Worm (Caenorhabditis elegans) whole organism, mixed stage, embryonic: ENCODE results near the gene clec-252.

Source experiments
- M03D4.4 ChIP-seq: sonication (generic microtip); optimal IDR thresholded peaks from 2 replicates; lab custom pipeline; 2017; ENCODE audit warnings: mild to moderate bottlenecking, missing genetic modification characterization, missing compliant biosample characterization
- bed-3 ChIP-seq: fragments of 200-800 bp; sonication (Bioruptor generic); optimal IDR thresholded peaks from 3 replicates; lab custom pipeline; 2018; ENCODE audit warnings: mild to moderate bottlenecking, missing genetic modification characterization, moderate library complexity, missing compliant biosample characterization
- blmp-1 ChIP-seq: fragments of 150-350 bp; optimal IDR thresholded peaks from 2 replicates; lab custom pipeline; 2014; ENCODE audit warnings: missing biosample characterization, missing genetic modification characterization
- ceh-39 ChIP-seq: fragments of 150-350 bp; optimal IDR thresholded peaks from 2 replicates; lab custom pipeline; 2014; ENCODE audit warnings: missing biosample characterization, missing genetic modification characterization
- ceh-43 ChIP-seq: fragments of 200-800 bp; sonication (Bioruptor generic); optimal IDR thresholded peaks from 2 replicates; lab custom pipeline; 2018; ENCODE audit warnings: mild to moderate bottlenecking, missing genetic modification characterization, moderate library complexity, missing compliant biosample characterization
- ceh-83 ChIP-seq: fragments of 200-800 bp; sonication (Bioruptor generic); optimal IDR thresholded peaks from 2 replicates; lab custom pipeline; 2018; ENCODE audit warnings: mild to moderate bottlenecking, missing genetic modification characterization, missing compliant biosample characterization
- ces-1 ChIP-seq: fragments of 150-350 bp; optimal IDR thresholded peaks from 2 replicates; lab custom pipeline; 2014; ENCODE audit warnings: missing biosample characterization, missing genetic modification reagents, missing genetic modification characterization
- cnd-1 ChIP-seq: fragments of 200-800 bp; sonication (Bioruptor generic); optimal IDR thresholded peaks from 2 replicates; lab custom pipeline; 2018; ENCODE audit warnings: mild to moderate bottlenecking, missing genetic modification characterization, missing compliant biosample characterization
- drap-1 ChIP-seq: fragments of 200-800 bp; sonication (Bioruptor generic); optimal IDR thresholded peaks from 3 replicates; lab custom pipeline; 2018; ENCODE audit warnings: mild to moderate bottlenecking, missing genetic modification characterization, missing compliant biosample characterization
- elt-1 ChIP-seq: sonication (generic microtip); optimal IDR thresholded peaks from 2 replicates; lab custom pipeline; 2017; ENCODE audit warnings: missing genetic modification characterization, mild to moderate bottlenecking, missing compliant biosample characterization, antibody characterized with exemption, moderate library complexity, borderline replicate concordance; ENCODE audit not compliant: insufficient read depth
- elt-3 ChIP-seq: fragments of 150-350 bp; optimal IDR thresholded peaks from 2 replicates; lab custom pipeline; 2014; ENCODE audit warnings: missing biosample characterization, missing genetic modification characterization
- flh-1 ChIP-seq: fragments of 200-800 bp; sonication (Bioruptor generic); optimal IDR thresholded peaks from 2 replicates; lab custom pipeline; 2018; ENCODE audit warnings: mild to moderate bottlenecking, missing genetic modification characterization, moderate library complexity, missing compliant biosample characterization
- ham-2 ChIP-seq: fragments of 200-800 bp; sonication (Bioruptor generic); optimal IDR thresholded peaks from 2 replicates; lab custom pipeline; 2018; ENCODE audit warnings: mild to moderate bottlenecking, missing genetic modification characterization, missing compliant biosample characterization
- hlh-1 ChIP-seq: fragments of 150-350 bp; optimal IDR thresholded peaks from 2 replicates; lab custom pipeline; 2014; ENCODE audit warnings: missing biosample characterization, missing genetic modification reagents, missing genetic modification characterization
- lin-13 ChIP-seq: fragments of 150-350 bp; optimal IDR thresholded peaks from 2 replicates; lab custom pipeline; 2014; ENCODE audit warnings: missing biosample characterization, missing genetic modification characterization
- lin-32 ChIP-seq: fragments of 200-800 bp; sonication (Bioruptor generic); optimal IDR thresholded peaks from 2 replicates; lab custom pipeline; 2018; ENCODE audit warnings: mild to moderate bottlenecking, missing genetic modification characterization, missing compliant biosample characterization
- lsy-2 ChIP-seq: fragments of 150-350 bp; optimal IDR thresholded peaks from 2 replicates; lab custom pipeline; 2014; ENCODE audit warnings: missing biosample characterization, missing genetic modification characterization
- mab-5 ChIP-seq: fragments of 150-350 bp; optimal IDR thresholded peaks from 2 replicates; lab custom pipeline; 2014; ENCODE audit warnings: missing biosample characterization, missing genetic modification characterization
- mep-1 ChIP-seq: fragments of 150-350 bp; optimal IDR thresholded peaks from 2 replicates; lab custom pipeline; 2017; ENCODE audit warnings: missing biosample characterization, missing genetic modification reagents, missing genetic modification characterization, inconsistent platforms
- mls-2 ChIP-seq: sonication (generic microtip); optimal IDR thresholded peaks from 2 replicates; lab custom pipeline; 2016; ENCODE audit warnings: mild to moderate bottlenecking, missing genetic modification characterization, moderate library complexity, missing compliant biosample characterization
- nhr-12 ChIP-seq: fragments of 150-350 bp; optimal IDR thresholded peaks from 2 replicates; lab custom pipeline; 2014; ENCODE audit warnings: missing biosample characterization, missing genetic modification characterization
- nhr-2 ChIP-seq: fragments of 150-350 bp; optimal IDR thresholded peaks from 2 replicates; lab custom pipeline; 2014; ENCODE audit warnings: missing biosample characterization, missing genetic modification characterization
- nhr-237 ChIP-seq: fragments of 150-350 bp; optimal IDR thresholded peaks from 2 replicates; lab custom pipeline; 2014; ENCODE audit warnings: missing biosample characterization, missing genetic modification characterization
- nhr-28 ChIP-seq: fragments of 150-350 bp; optimal IDR thresholded peaks from 2 replicates; lab custom pipeline; 2014; ENCODE audit warnings: missing biosample characterization, missing genetic modification characterization
- nhr-76 ChIP-seq: sonication (generic microtip); optimal IDR thresholded peaks from 2 replicates; lab custom pipeline; 2017; ENCODE audit warnings: missing biosample characterization, missing genetic modification characterization
- pha-4 ChIP-seq: fragments of 150-350 bp; optimal IDR thresholded peaks from 2 replicates; lab custom pipeline; 2018; ENCODE audit warnings: missing biosample characterization, missing genetic modification reagents, missing genetic modification characterization
- snpc-4 ChIP-seq: fragments of 150-350 bp; optimal IDR thresholded peaks from 2 replicates; lab custom pipeline; 2014; ENCODE audit warnings: missing biosample characterization, missing genetic modification characterization
- sptf-1 ChIP-seq: sonication (generic microtip); optimal IDR thresholded peaks from 2 replicates; lab custom pipeline; 2017; ENCODE audit warnings: mild to moderate bottlenecking, missing genetic modification characterization, moderate library complexity, missing compliant biosample characterization
- tbx-8 ChIP-seq: fragments of 200-800 bp; sonication (Bioruptor generic); optimal IDR thresholded peaks from 2 replicates; lab custom pipeline; 2018; ENCODE audit warnings: mild to moderate bottlenecking, missing genetic modification characterization, moderate library complexity, missing compliant biosample characterization
- unc-120 ChIP-seq: sonication (generic microtip); optimal IDR thresholded peaks from 2 replicates; lab custom pipeline; 2017; ENCODE audit warnings: missing genetic modification characterization, missing compliant biosample characterization; ENCODE audit not compliant: poor library complexity, severe bottlenecking
- unc-39 ChIP-seq: fragments of 150-350 bp; optimal IDR thresholded peaks from 2 replicates; lab custom pipeline; 2014; ENCODE audit warnings: missing biosample characterization, missing genetic modification characterization
- unc-62 ChIP-seq: fragments of 150-350 bp; optimal IDR thresholded peaks from 2 replicates; lab custom pipeline; 2014; ENCODE audit warnings: missing biosample characterization, missing genetic modification reagents, missing genetic modification characterization
- zip-8 ChIP-seq: fragments of 150-350 bp; optimal IDR thresholded peaks from 2 replicates; lab custom pipeline; 2014; ENCODE audit warnings: missing biosample characterization, missing genetic modification characterization
- ztf-11 ChIP-seq: fragments of 150-350 bp; optimal IDR thresholded peaks from 2 replicates; lab custom pipeline; 2014; ENCODE audit warnings: missing biosample characterization, missing genetic modification characterization

Gene clec-252

DNA sequence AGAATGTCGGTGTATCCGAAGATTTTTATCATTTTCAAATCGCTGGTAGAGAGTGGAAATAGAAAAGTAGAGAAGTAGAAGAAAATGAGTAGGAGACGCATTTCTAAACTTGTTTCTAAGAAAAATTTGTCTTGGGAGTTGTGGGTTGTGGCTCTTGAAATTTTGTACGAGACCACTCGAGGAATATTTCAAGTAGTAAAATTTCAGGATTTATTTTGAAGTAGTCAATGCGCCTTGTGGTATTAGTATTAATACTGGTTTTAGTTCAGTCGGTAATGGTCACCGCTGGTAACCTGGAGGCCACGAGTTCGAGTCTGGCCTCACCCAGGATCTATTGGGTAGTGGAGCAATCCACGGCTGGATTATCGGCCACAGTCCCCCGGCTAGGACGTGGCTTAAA is at the start of gene clec-252:
Gene clec-252 (minus strand): TSS at position 101 of the 400 bp plus-strand sequence.
- TF ChIP-seq mep-1 (tag; lab: Kevin White, UChicago) (no peak), nhr-12 (no peak), ceh-39 (tag; lab: Kevin White, UChicago) (no peak), unc-62 (GFP tag; lab: Kevin White, UChicago) (no peak), mls-2 (tag; lab: Kevin White, UChicago) (no peak), ceh-83 (GFP tag; lab: Kevin White, UChicago) (no peak), flh-1 (GFP tag; lab: Kevin White, UChicago) (no peak), nhr-28 (tag; lab: Kevin White, UChicago) (no peak), unc-120 (tag; lab: Kevin White, UChicago) (no peak), blmp-1 (tag; lab: Kevin White, UChicago) (no peak), elt-1 (tag; lab: Kevin White, UChicago) (no peak), ham-2 (GFP tag; lab: Kevin White, UChicago) (no peak), tbx-8 (GFP tag; lab: Kevin White, UChicago) (no peak), mab-5 (tag; lab: Kevin White, UChicago) (no peak), unc-39 (tag; lab: Kevin White, UChicago) (no peak), lin-13 (tag; lab: Kevin White, UChicago) (no peak), lsy-2 (no peak), cnd-1 (tag; lab: Kevin White, UChicago) (no peak)
- TF ChIP-seq, all 35 proteins: peak for 0

DNA sequence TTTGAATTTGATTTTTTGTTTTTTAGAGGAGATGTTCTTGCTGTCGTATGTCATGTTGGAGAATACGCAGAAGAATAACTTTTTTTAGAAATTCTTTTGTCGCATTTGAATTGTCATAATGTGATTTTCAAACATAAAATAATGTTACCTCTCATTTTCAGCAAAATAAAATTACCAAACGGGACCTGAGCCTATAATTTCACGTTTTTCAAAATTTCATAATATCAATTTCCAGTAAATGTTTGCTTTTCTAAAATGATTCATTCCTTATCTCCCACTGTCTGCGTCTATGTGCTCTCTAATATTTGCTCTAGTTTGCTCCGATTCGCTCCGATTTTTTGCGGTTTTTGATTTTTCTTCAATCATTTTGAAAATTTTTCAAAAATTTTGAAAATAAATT is 42.0 kb upstream of the clec-252 start, which contains the start of gene nhr-231:
Gene nhr-231 (plus strand): TSS at position 301 of the 400 bp plus-strand sequence.
- TF ChIP-seq ztf-11 (tag; lab: Kevin White, UChicago), result no peak
- no peak for TF ChIP-seq elt-1 (tag; lab: Kevin White, UChicago)
- TF ChIP-seq ces-1 (GFP tag; lab: Kevin White, UChicago), result no peak
- no peak for TF ChIP-seq M03D4.4 (tag; lab: Kevin White, UChicago)
- no peak for TF ChIP-seq blmp-1 (tag; lab: Kevin White, UChicago)
- no peak for TF ChIP-seq ceh-39 (tag; lab: Kevin White, UChicago)
- TF ChIP-seq ceh-43 (GFP tag; lab: Kevin White, UChicago), result no peak
- no peak for TF ChIP-seq sptf-1 (tag; lab: Kevin White, UChicago)
- TF ChIP-seq lin-13 (tag; lab: Kevin White, UChicago), result no peak
- TF ChIP-seq hlh-1 (tag; lab: Kevin White, UChicago), result no peak

- TF ChIP-seq unc-62 (GFP tag; lab: Kevin White, UChicago) (no peak), ces-1 (GFP tag; lab: Kevin White, UChicago) (no peak), zip-8 (tag; lab: Kevin White, UChicago) (no peak), sptf-1 (tag; lab: Kevin White, UChicago) (no peak), pha-4 (tag; lab: Kevin White, UChicago) (no peak), mls-2 (tag; lab: Kevin White, UChicago) (no peak), bed-3 (GFP tag; lab: Kevin White, UChicago) (no peak), unc-120 (tag; lab: Kevin White, UChicago) (no peak), nhr-76 (no peak), nhr-2 (no peak), elt-3 (tag; lab: Kevin White, UChicago) (no peak), mep-1 (tag; lab: Kevin White, UChicago) (no peak), ceh-39 (tag; lab: Kevin White, UChicago) (no peak), lin-32 (GFP tag; lab: Kevin White, UChicago) (no peak), nhr-12 (no peak), flh-1 (GFP tag; lab: Kevin White, UChicago) (no peak), cnd-1 (tag; lab: Kevin White, UChicago) (no peak), unc-39 (tag; lab: Kevin White, UChicago) (no peak)
- TF ChIP-seq, all 35 proteins: peak for 0
Measured at ce11 chrV:18787417-18787918, 38.8 kb upstream of the clec-252 start, which contains the start of gene Y17D7B.2. Y17D7B.2 (plus strand) TSS chrV:18787739.

DNA sequence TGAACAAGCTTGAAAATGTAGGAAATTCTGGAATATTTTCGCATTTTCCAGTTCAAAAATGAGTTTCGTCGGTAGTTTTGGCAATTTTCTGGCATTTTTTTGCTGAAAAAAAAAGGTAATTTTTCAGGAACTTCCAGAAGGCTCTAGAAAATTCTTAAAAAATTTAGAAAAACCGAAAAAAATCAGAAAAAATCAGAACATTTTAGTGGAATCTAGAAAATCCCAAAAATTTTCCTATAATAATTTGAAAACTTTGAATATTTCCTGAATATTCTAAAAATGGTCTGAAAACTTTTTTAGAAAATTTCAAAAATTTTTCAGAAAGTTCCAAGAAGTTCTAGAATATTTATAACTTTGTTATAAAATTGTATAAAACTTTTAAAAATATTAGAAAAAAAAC is 38.1 kb upstream of the clec-252 start, which contains the start of gene Y17D7B.3:
Gene Y17D7B.3 (minus strand): TSS at position 101 of the 400 bp plus-strand sequence.
- no peak for TF ChIP-seq ham-2 (GFP tag; lab: Kevin White, UChicago)
- TF ChIP-seq bed-3 (GFP tag; lab: Kevin White, UChicago), result no peak
- TF ChIP-seq drap-1 (GFP tag; lab: Kevin White, UChicago), result no peak
- TF ChIP-seq unc-120 (tag; lab: Kevin White, UChicago), result no peak
- no peak for TF ChIP-seq unc-62 (GFP tag; lab: Kevin White, UChicago)
- TF ChIP-seq snpc-4 (tag; lab: Kevin White, UChicago), result no peak
- TF ChIP-seq lin-32 (GFP tag; lab: Kevin White, UChicago), result no peak
- no peak for TF ChIP-seq nhr-237 (tag; lab: Kevin White, UChicago)
- TF ChIP-seq ces-1 (GFP tag; lab: Kevin White, UChicago), result no peak
- no peak for TF ChIP-seq zip-8 (tag; lab: Kevin White, UChicago)
